Worm (Caenorhabditis elegans) whole organism, L1 larva: Measurements from ENCODE around the gene F08D12.3.

ENCODE experiments used
- C16A3.4 ChIP-seq: fragments of 150-350 bp; optimal IDR thresholded peaks from 2 replicates; lab custom pipeline; 2014; ENCODE audit warnings: missing biosample characterization, missing genetic modification characterization
- ama-1 ChIP-seq: fragments of 150-350 bp; optimal IDR thresholded peaks from 2 replicates; lab custom pipeline; 2014
- blmp-1 ChIP-seq: fragments of 150-350 bp; optimal IDR thresholded peaks from 2 replicates; lab custom pipeline; 2014; ENCODE audit warnings: missing biosample characterization, missing genetic modification characterization
- ceh-82 ChIP-seq, 3 experiments: fragments of 150-350 bp in 1 of 3; sonication (generic microtip) in 2 of 3; optimal IDR thresholded peaks; 2 replicates each; lab custom pipeline; 2014 to 2017; ENCODE audit warnings: missing biosample characterization in 3 of 3, missing genetic modification characterization in 3 of 3
- ceh-88 ChIP-seq: fragments of 200-800 bp; sonication (Bioruptor generic); IDR thresholded peaks from 2 replicates; pipeline ENCODE4 v1.3.6; 2022; ENCODE audit warnings: missing genetic modification characterization, missing compliant biosample characterization
- dpl-1 ChIP-seq, 3 experiments: fragments of 150-350 bp in 2 of 3; sonication (generic microtip) in 1 of 3; optimal IDR thresholded peaks; 2 replicates each; lab custom pipeline; 2014 to 2017; ENCODE audit warnings: missing biosample characterization in 3 of 3, missing genetic modification characterization in 3 of 3, missing genetic modification reagents in 3 of 3
- efl-3 ChIP-seq: fragments of 200-800 bp; sonication (Bioruptor generic); optimal IDR thresholded peaks from 2 replicates; lab custom pipeline; 2018; ENCODE audit warnings: mild to moderate bottlenecking, missing genetic modification characterization, missing compliant biosample characterization
- fos-1 ChIP-seq: fragments of 150-350 bp; optimal IDR thresholded peaks from 2 replicates; lab custom pipeline; 2014; ENCODE audit warnings: missing biosample characterization, missing genetic modification characterization
- grh-1 ChIP-seq: fragments of 200-800 bp; sonication (Bioruptor generic); IDR thresholded peaks from 2 replicates; pipeline ENCODE4 v1.3.6; 2022; ENCODE audit warnings: missing genetic modification reagents, missing genetic modification characterization, missing compliant biosample characterization
- jun-1 ChIP-seq: fragments of 150-350 bp; optimal IDR thresholded peaks from 2 replicates; lab custom pipeline; 2014; ENCODE audit warnings: missing biosample characterization, missing genetic modification reagents, missing genetic modification characterization
- lin-35 ChIP-seq, 2 experiments: fragments of 150-350 bp; optimal IDR thresholded peaks; 2 replicates each; lab custom pipeline; 2014; ENCODE audit warnings: missing biosample characterization in 2 of 2, missing genetic modification characterization in 2 of 2, missing genetic modification reagents in 2 of 2
- nhr-237 ChIP-seq: fragments of 150-350 bp; optimal IDR thresholded peaks from 2 replicates; lab custom pipeline; 2014; ENCODE audit warnings: missing biosample characterization, missing genetic modification characterization
- nhr-28 ChIP-seq: fragments of 150-350 bp; optimal IDR thresholded peaks from 2 replicates; lab custom pipeline; 2014; ENCODE audit warnings: missing biosample characterization, missing genetic modification characterization
- pqm-1 ChIP-seq: sonication (generic microtip); optimal IDR thresholded peaks from 3 replicates; lab custom pipeline; 2017; ENCODE audit warnings: missing biosample characterization, missing genetic modification characterization

- no peak for TF ChIP-seq efl-3 (GFP tag; lab: Kevin White, UChicago)
- no peak for TF ChIP-seq ceh-88 (GFP tag; lab: Robert Waterston, UW)
- TF ChIP-seq jun-1 (tag; lab: Kevin White, UChicago) = no peak
- no peak for TF ChIP-seq nhr-28 (tag; lab: Kevin White, UChicago)
- no peak for TF ChIP-seq lin-35 (GFP tag; optimal IDR thresholded peaks at IDR 0.05; lab: Kevin White, UChicago)
- no peak for TF ChIP-seq fos-1 (tag; lab: Kevin White, UChicago)
- no peak for TF ChIP-seq ceh-82 (tag; optimal IDR thresholded peaks at IDR 0.05; lab: Kevin White, UChicago)
- no peak for TF ChIP-seq pqm-1 (tag; lab: Kevin White, UChicago)
- TF ChIP-seq grh-1 (GFP tag; lab: Robert Waterston, UW) = no peak
- TF ChIP-seq nhr-237 = no peak
- TF ChIP-seq C16A3.4 (tag; lab: Kevin White, UChicago) = no peak
- TF ChIP-seq ama-1 (lab: Kevin White, UChicago) = no peak
- TF ChIP-seq dpl-1 (GFP tag; optimal IDR thresholded peaks at IDR 0.05; lab: Kevin White, UChicago) = no peak
- TF ChIP-seq blmp-1 = no peak
Observed at ce11 chrII:2766331-2766730, 13.0 kb upstream of the F08D12.3 start, which contains the start of gene F08D12.15.
